Fruit fly (Drosophila melanogaster) whole organism, embryonic: ENCODE results near the gene kat-60L1.

Experiments
- Antp ChIP-seq: fragments of 200-800 bp; sonication (Bioruptor generic); optimal IDR thresholded peaks from 3 replicates; lab custom pipeline; 2016; ENCODE audit warnings: missing biosample characterization, missing genetic modification characterization
- B-H1 ChIP-seq: fragments of 200-800 bp; sonication (Bioruptor generic); IDR thresholded peaks from 3 replicates; pipeline ENCODE4 v1.3.6; 2022; ENCODE audit warnings: missing biosample characterization, missing genetic modification characterization
- CG10321 ChIP-seq: fragments of 200-800 bp; sonication (Bioruptor generic); IDR thresholded peaks from 2 replicates; pipeline ENCODE4 v1.3.6; 2022; ENCODE audit warnings: missing biosample characterization, missing genetic modification characterization
- CG11696 ChIP-seq: fragments of 200-800 bp; sonication (Bioruptor generic); IDR thresholded peaks from 2 replicates; pipeline ENCODE4 v1.3.6; 2022; ENCODE audit warnings: missing biosample characterization, missing genetic modification characterization
- CG12942 ChIP-seq: fragments of 200-800 bp; sonication (Bioruptor generic); optimal IDR thresholded peaks from 3 replicates; lab custom pipeline; 2016; ENCODE audit warnings: missing biosample characterization, missing genetic modification characterization
- CG13123 ChIP-seq: fragments of 200-800 bp; sonication (Bioruptor generic); optimal IDR thresholded peaks from 2 replicates; lab custom pipeline; 2016; ENCODE audit warnings: missing biosample characterization, missing genetic modification characterization
- CG15696 ChIP-seq: fragments of 200-800 bp; sonication (Bioruptor generic); optimal IDR thresholded peaks from 2 replicates; lab custom pipeline; 2019; ENCODE audit warnings: missing biosample characterization, mild to moderate bottlenecking, missing genetic modification characterization, moderate library complexity
- CG16813 ChIP-seq: fragments of 200-800 bp; sonication (Bioruptor generic); IDR thresholded peaks from 3 replicates; pipeline ENCODE4 v1.3.6; 2022; ENCODE audit warnings: missing biosample characterization, missing genetic modification characterization; ENCODE audit not compliant: partially characterized antibody
- CG17361 ChIP-seq: fragments of 200-800 bp; sonication (Bioruptor generic); IDR thresholded peaks from 3 replicates; pipeline ENCODE4 v1.3.6; 2022; ENCODE audit warnings: missing biosample characterization, missing genetic modification characterization
- CG18476 ChIP-seq: fragments of 200-800 bp; sonication (Bioruptor generic); optimal IDR thresholded peaks from 2 replicates; lab custom pipeline; 2016; ENCODE audit warnings: missing biosample characterization, mild to moderate bottlenecking, missing genetic modification characterization
- CG2202 ChIP-seq: fragments of 200-800 bp; sonication (Bioruptor generic); optimal IDR thresholded peaks from 2 replicates; lab custom pipeline; 2018; ENCODE audit warnings: missing biosample characterization, mild to moderate bottlenecking, missing genetic modification characterization
- CG4328 ChIP-seq: fragments of 200-800 bp; sonication (Bioruptor generic); optimal IDR thresholded peaks from 3 replicates; lab custom pipeline; 2017; ENCODE audit warnings: missing biosample characterization, missing genetic modification reagents, missing genetic modification characterization
- CG4820 ChIP-seq: fragments of 200-800 bp; sonication (Bioruptor generic); optimal IDR thresholded peaks from 3 replicates; lab custom pipeline; 2016; ENCODE audit warnings: missing biosample characterization, missing genetic modification characterization
- CG6683 ChIP-seq: fragments of 200-800 bp; sonication (Bioruptor generic); optimal IDR thresholded peaks from 2 replicates; lab custom pipeline; 2017; ENCODE audit warnings: missing biosample characterization, mild to moderate bottlenecking, missing genetic modification characterization, missing genetic modification reagents
- CG6813 ChIP-seq: fragments of 200-800 bp; sonication (Bioruptor generic); optimal IDR thresholded peaks from 2 replicates; lab custom pipeline; 2017; ENCODE audit warnings: missing biosample characterization, missing genetic modification characterization, mild to moderate bottlenecking, moderate library complexity, missing genetic modification reagents
- CG7357 ChIP-seq: fragments of 200-800 bp; sonication (Bioruptor generic); IDR thresholded peaks from 3 replicates; pipeline ENCODE4 v1.3.6; 2022; ENCODE audit warnings: missing biosample characterization, missing genetic modification characterization
- CG7928 ChIP-seq: fragments of 200-800 bp; sonication (Bioruptor generic); optimal IDR thresholded peaks from 2 replicates; lab custom pipeline; 2017; ENCODE audit warnings: missing biosample characterization, mild to moderate bottlenecking, missing genetic modification characterization
- CG8478 ChIP-seq: fragments of >200 bp; optimal IDR thresholded peaks from 2 replicates; lab custom pipeline; 2018
- CG8765 ChIP-seq: fragments of 200-800 bp; sonication (Bioruptor generic); IDR thresholded peaks from 2 replicates; pipeline ENCODE4 v1.3.6; 2022; ENCODE audit warnings: missing biosample characterization, missing genetic modification characterization
- CG8924 ChIP-seq: fragments of 200-800 bp; optimal IDR thresholded peaks from 3 replicates; lab custom pipeline; 2019; ENCODE audit warnings: missing biosample characterization, mild to moderate bottlenecking, missing genetic modification characterization, moderate library complexity
- CG9437 ChIP-seq: fragments of 200-800 bp; sonication (Bioruptor generic); optimal IDR thresholded peaks from 2 replicates; lab custom pipeline; 2018; ENCODE audit warnings: missing biosample characterization, mild to moderate bottlenecking, missing genetic modification characterization
- Chrac-16 ChIP-seq: fragments of 200-800 bp; sonication (Bioruptor generic); optimal IDR thresholded peaks from 3 replicates; lab custom pipeline; 2016; ENCODE audit warnings: missing biosample characterization, missing genetic modification characterization
- CoRest ChIP-seq: fragments of 200-800 bp; sonication (Bioruptor generic); optimal IDR thresholded peaks from 3 replicates; lab custom pipeline; 2018; ENCODE audit warnings: missing biosample characterization, mild to moderate bottlenecking, missing genetic modification characterization, moderate library complexity
- D19A ChIP-seq: fragments of 200-800 bp; optimal IDR thresholded peaks from 3 replicates; lab custom pipeline; 2019; ENCODE audit warnings: missing biosample characterization, mild to moderate bottlenecking, missing genetic modification characterization, moderate library complexity
- D19B ChIP-seq: fragments of 200-800 bp; sonication (Bioruptor generic); optimal IDR thresholded peaks from 2 replicates; lab custom pipeline; 2017; ENCODE audit warnings: missing biosample characterization, mild to moderate bottlenecking, missing genetic modification characterization
- Dip3 ChIP-seq: fragments of 200-800 bp; sonication (Bioruptor generic); optimal IDR thresholded peaks from 3 replicates; lab custom pipeline; 2016; ENCODE audit warnings: missing biosample characterization, missing genetic modification characterization
- Dref ChIP-seq: fragments of 200-800 bp; sonication (Bioruptor generic); IDR thresholded peaks from 2 replicates; pipeline ENCODE4 v1.3.6; 2022; ENCODE audit warnings: missing biosample characterization, missing genetic modification characterization
- Mad ChIP-seq: fragments of 200-800 bp; sonication (Bioruptor generic); optimal IDR thresholded peaks from 2 replicates; lab custom pipeline; 2016; ENCODE audit warnings: missing biosample characterization, missing genetic modification characterization
- Optix ChIP-seq: fragments of 200-800 bp; sonication (Bioruptor generic); IDR thresholded peaks from 3 replicates; pipeline ENCODE4 v1.3.6; 2022; ENCODE audit warnings: missing biosample characterization, missing genetic modification characterization
- Pdp1 ChIP-seq, 2 experiments: fragments of 200-800 bp; sonication (Bioruptor generic); optimal IDR thresholded peaks; 3 replicates each; lab custom pipeline; 2016; ENCODE audit warnings: missing biosample characterization in 2 of 2, missing genetic modification characterization in 2 of 2, mild to moderate bottlenecking in 1 of 2, moderate library complexity in 1 of 2
- aop ChIP-seq: fragments of 200-800 bp; sonication (Bioruptor generic); IDR thresholded peaks from 2 replicates; pipeline ENCODE4 v1.3.6; 2022; ENCODE audit warnings: missing biosample characterization, missing genetic modification characterization
- bbx ChIP-seq: fragments of 200-800 bp; sonication (Bioruptor generic); IDR thresholded peaks from 2 replicates; pipeline ENCODE4 v1.3.6; 2022; ENCODE audit warnings: missing biosample characterization, missing genetic modification characterization; ENCODE audit not compliant: partially characterized antibody
- caup ChIP-seq: fragments of 200-800 bp; sonication (Bioruptor generic); optimal IDR thresholded peaks from 3 replicates; lab custom pipeline; 2017; ENCODE audit warnings: missing biosample characterization, mild to moderate bottlenecking, missing genetic modification characterization, moderate library complexity; ENCODE audit not compliant: severe bottlenecking
- dan ChIP-seq: fragments of 200-800 bp; sonication (Bioruptor generic); IDR thresholded peaks from 2 replicates; pipeline ENCODE4 v1.3.6; 2022; ENCODE audit warnings: missing biosample characterization, missing genetic modification characterization
- gce ChIP-seq: fragments of 200-800 bp; sonication (Bioruptor generic); IDR thresholded peaks from 3 replicates; pipeline ENCODE4 v1.3.6; 2022; ENCODE audit warnings: missing biosample characterization, missing genetic modification characterization
- lola ChIP-seq, 3 experiments: fragments of >200 bp in 2 of 3; fragments of 200-800 bp in 1 of 3; sonication (Bioruptor generic) in 1 of 3; optimal IDR thresholded peaks; 2 replicates each; lab custom pipeline; 2017 to 2019; ENCODE audit warnings: missing biosample characterization in 3 of 3, missing genetic modification characterization in 3 of 3, mild to moderate bottlenecking in 1 of 3, moderate library complexity in 1 of 3
- nerfin-1 ChIP-seq: fragments of 200-800 bp; sonication (Bioruptor generic); optimal IDR thresholded peaks from 3 replicates; lab custom pipeline; 2019; ENCODE audit warnings: missing biosample characterization, mild to moderate bottlenecking, missing genetic modification characterization, moderate library complexity
- nom ChIP-seq: fragments of 200-800 bp; sonication (Bioruptor generic); optimal IDR thresholded peaks from 2 replicates; lab custom pipeline; 2017; ENCODE audit warnings: missing biosample characterization, missing genetic modification characterization, mild to moderate bottlenecking, moderate library complexity, missing genetic modification reagents
- ro ChIP-seq: fragments of 200-800 bp; sonication (Bioruptor generic); IDR thresholded peaks from 2 replicates; pipeline ENCODE4 v1.3.6; 2022; ENCODE audit warnings: missing biosample characterization, missing genetic modification characterization
- slp2 ChIP-seq: fragments of 200-800 bp; sonication (Bioruptor generic); optimal IDR thresholded peaks from 2 replicates; lab custom pipeline; 2016; ENCODE audit warnings: missing biosample characterization, missing genetic modification characterization
- sqz ChIP-seq: fragments of 200-800 bp; sonication (Bioruptor generic); optimal IDR thresholded peaks from 3 replicates; lab custom pipeline; 2018; ENCODE audit warnings: missing biosample characterization, mild to moderate bottlenecking, missing genetic modification characterization
- tgo ChIP-seq: fragments of 200-800 bp; sonication (Bioruptor generic); IDR thresholded peaks from 3 replicates; pipeline ENCODE4 v1.3.6; 2022; ENCODE audit warnings: missing biosample characterization, missing genetic modification characterization
- tna ChIP-seq: fragments of 200-800 bp; sonication (Bioruptor generic); IDR thresholded peaks from 2 replicates; pipeline ENCODE4 v1.3.6; 2022; ENCODE audit warnings: missing biosample characterization, missing genetic modification characterization; ENCODE audit not compliant: partially characterized antibody
- ttk ChIP-seq: fragments of 200-800 bp; sonication (Bioruptor generic); IDR thresholded peaks from 2 replicates; pipeline ENCODE4 v2.1.2; 2022; ENCODE audit warnings: missing biosample characterization, missing genetic modification characterization
- unc-4 ChIP-seq: fragments of 200-800 bp; sonication (Bioruptor generic); IDR thresholded peaks from 2 replicates; pipeline ENCODE4 v1.3.6; 2022; ENCODE audit warnings: missing biosample characterization, missing genetic modification characterization; ENCODE audit not compliant: partially characterized antibody
- vnd ChIP-seq: fragments of 200-800 bp; sonication (Bioruptor generic); IDR thresholded peaks from 3 replicates; pipeline ENCODE4 v1.3.6; 2022; ENCODE audit warnings: missing biosample characterization, missing genetic modification characterization; ENCODE audit not compliant: partially characterized antibody
- vvl ChIP-seq: fragments of 200-800 bp; sonication (Bioruptor generic); IDR thresholded peaks from 2 replicates; pipeline ENCODE4 v1.3.6; 2022; ENCODE audit warnings: missing biosample characterization, missing genetic modification characterization
- wek ChIP-seq: fragments of 200-800 bp; sonication (Bioruptor generic); optimal IDR thresholded peaks from 3 replicates; lab custom pipeline; 2018; ENCODE audit warnings: missing biosample characterization, mild to moderate bottlenecking, missing genetic modification characterization, moderate library complexity
- zen ChIP-seq: fragments of 200-800 bp; sonication (Bioruptor generic); optimal IDR thresholded peaks from 3 replicates; lab custom pipeline; 2018; ENCODE audit warnings: missing biosample characterization, mild to moderate bottlenecking, missing genetic modification characterization, moderate library complexity
- zf30C ChIP-seq: fragments of 200-800 bp; sonication (Bioruptor generic); optimal IDR thresholded peaks from 3 replicates; lab custom pipeline; 2018; ENCODE audit warnings: missing biosample characterization, mild to moderate bottlenecking, missing genetic modification characterization

The kat-60L1 gene

DNA sequence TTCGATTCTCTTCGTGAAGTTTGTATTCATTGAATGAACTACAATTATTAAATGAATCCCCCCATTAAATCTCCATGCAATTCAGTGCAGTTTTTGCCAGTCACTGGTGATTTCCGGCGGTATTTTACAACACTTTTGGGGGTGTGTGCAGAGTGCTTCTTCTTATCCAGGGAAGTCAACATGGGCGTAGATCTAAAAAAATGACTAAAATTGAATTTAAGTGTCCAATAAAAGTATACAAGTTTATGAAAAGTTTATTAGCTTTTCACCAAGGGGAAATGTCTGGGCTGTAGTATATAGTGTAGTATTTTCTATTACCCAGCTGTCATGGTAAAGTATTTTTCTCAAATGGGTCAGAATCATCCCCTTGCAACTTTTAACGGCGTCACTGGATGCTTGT lies 9.9 kb downstream of the kat-60L1 start, which contains the start of gene Hpf1 (continued):
- TF ChIP-seq D19B (GFP tag; lab: Kevin White, UChicago) (peak; percentile 95), CG10321 (peak; percentile 80; the same call in 1 of the 2 replicates), CG8765 (peak; percentile 94), CG13123 (GFP tag; lab: Kevin White, UChicago) (peak; percentile 95), dan (GFP tag; lab: Robert Waterston, UW) (peak; percentile 83), CG7928 (GFP tag; lab: Kevin White, UChicago) (peak; percentile 80), CG6683 (GFP tag; lab: Kevin White, UChicago) (peak; percentile 93), Mad (GFP tag; lab: Kevin White, UChicago) (peak; percentile 98), vvl (peak; percentile 98), CoRest (peak; percentile 99), Optix (GFP tag; lab: Robert Waterston, UW) (peak; percentile 96), CG15696 (tag; lab: Kevin White, UChicago) (peak; percentile 94), CG18476 (GFP tag; lab: Kevin White, UChicago) (peak; percentile 96), lola (GFP tag; optimal IDR thresholded peaks at IDR 0.05; lab: Kevin White, UChicago) (peak in 1 of 3 experiments; percentile 96), zen (tag; lab: Kevin White, UChicago) (peak; percentile 97), CG8924 (tag; lab: Kevin White, UChicago) (peak; percentile 98), vnd (GFP tag; lab: Robert Waterston, UW) (no peak), CG7357 (GFP tag; lab: Robert Waterston, UW) (peak; percentile 94), B-H1 (GFP tag; lab: Robert Waterston, UW) (peak; percentile 97), unc-4 (GFP tag; lab: Robert Waterston, UW) (no peak), Dref (GFP tag; lab: Robert Waterston, UW) (peak; percentile 40; the same call in 1 of the 2 replicates), zf30C (GFP tag; lab: Kevin White, UChicago) (peak; percentile 39), CG8478 (lab: Kevin White, UChicago) (no peak), Chrac-16 (GFP tag; lab: Kevin White, UChicago) (peak; percentile 99), slp2 (GFP tag; lab: Kevin White, UChicago) (peak; percentile 96), CG9437 (peak; percentile 92), tgo (GFP tag; lab: Robert Waterston, UW) (peak; percentile 98), wek (GFP tag; lab: Kevin White, UChicago) (peak; percentile 99), sqz (GFP tag; lab: Kevin White, UChicago) (peak; percentile 91), CG11696 (GFP tag; lab: Robert Waterston, UW) (peak; percentile 90), tna (no peak), Antp (GFP tag; lab: Kevin White, UChicago) (peak; percentile 99), aop (peak; percentile 91), CG4328 (GFP tag; lab: Kevin White, UChicago) (peak; percentile 94), D19A (tag; lab: Kevin White, UChicago) (peak; percentile 94), ttk (GFP tag; lab: Robert Waterston, UW) (peak; percentile 94), CG17361 (peak; percentile 99), ro (GFP tag; lab: Robert Waterston, UW) (peak; percentile 92), bbx (GFP tag; lab: Robert Waterston, UW) (no peak), Dip3 (GFP tag; lab: Kevin White, UChicago) (peak; percentile 99), CG12942 (GFP tag; lab: Kevin White, UChicago) (peak; percentile 97), CG16813 (GFP tag; lab: Robert Waterston, UW) (no peak), nom (GFP tag; lab: Kevin White, UChicago) (peak; percentile 96), CG6813 (GFP tag; lab: Kevin White, UChicago) (peak; percentile 96), Pdp1 (GFP tag; optimal IDR thresholded peaks at IDR 0.05; lab: Kevin White, UChicago) (peak; percentile 97 to 99), gce (GFP tag; lab: Robert Waterston, UW) (peak; percentile 95), caup (peak; percentile 98), CG4820 (GFP tag; lab: Kevin White, UChicago) (peak; percentile 97), CG2202 (peak; percentile 96), nerfin-1 (tag; lab: Kevin White, UChicago) (peak; percentile 96)
